Worm (Caenorhabditis elegans) whole organism, early embryonic: ENCODE results near the gene ZK1240.1.

Source experiments
- B0310.2 ChIP-seq: sonication (generic microtip); optimal IDR thresholded peaks from 2 replicates; lab custom pipeline; 2016; ENCODE audit warnings: mild to moderate bottlenecking, missing genetic modification characterization, missing compliant biosample characterization
- F13C5.2 ChIP-seq: sonication (generic microtip); optimal IDR thresholded peaks from 2 replicates; lab custom pipeline; 2017; ENCODE audit warnings: mild to moderate bottlenecking, missing genetic modification characterization, inconsistent platforms, missing compliant biosample characterization
- aly-1 ChIP-seq: sonication (generic microtip); optimal IDR thresholded peaks from 2 replicates; lab custom pipeline; 2016; ENCODE audit warnings: missing genetic modification characterization, missing compliant biosample characterization
- ama-1 ChIP-seq: fragments of 150-350 bp; optimal IDR thresholded peaks from 2 replicates; lab custom pipeline; 2014
- ceh-13 ChIP-seq: fragments of 200-800 bp; sonication (Bioruptor generic); optimal IDR thresholded peaks from 2 replicates; lab custom pipeline; 2018; ENCODE audit warnings: mild to moderate bottlenecking, missing genetic modification characterization, missing compliant biosample characterization
- ceh-36 ChIP-seq: sonication (generic microtip); optimal IDR thresholded peaks from 2 replicates; lab custom pipeline; 2016; ENCODE audit warnings: missing genetic modification characterization, inconsistent platforms, missing compliant biosample characterization
- ets-7 ChIP-seq: sonication (generic microtip); optimal IDR thresholded peaks from 2 replicates; lab custom pipeline; 2016; ENCODE audit warnings: missing genotype, missing genetic modification characterization, missing compliant biosample characterization
- flt-1 ChIP-seq: fragments of 200-800 bp; sonication (Bioruptor generic); IDR thresholded peaks from 2 replicates; pipeline ENCODE4 v1.3.6; 2022; ENCODE audit warnings: missing genetic modification characterization, missing compliant biosample characterization
- hmbx-1 ChIP-seq: sonication (generic microtip); optimal IDR thresholded peaks from 2 replicates; lab custom pipeline; 2016; ENCODE audit warnings: mild to moderate bottlenecking, missing genetic modification characterization, missing compliant biosample characterization
- hmg-4 ChIP-seq: fragments of 200-800 bp; sonication (Bioruptor generic); optimal IDR thresholded peaks from 2 replicates; lab custom pipeline; 2018; ENCODE audit warnings: mild to moderate bottlenecking, missing genetic modification characterization, missing compliant biosample characterization
- hnd-1 ChIP-seq: sonication (generic microtip); optimal IDR thresholded peaks from 2 replicates; lab custom pipeline; 2016; ENCODE audit warnings: missing genetic modification characterization, missing compliant biosample characterization
- pes-1 ChIP-seq: fragments of 200-800 bp; sonication (Bioruptor generic); IDR thresholded peaks from 2 replicates; pipeline ENCODE4 v1.3.6; 2022; ENCODE audit warnings: missing genetic modification reagents, missing genetic modification characterization, missing compliant biosample characterization
- scrt-1 ChIP-seq: fragments of 200-800 bp; sonication (Bioruptor generic); IDR thresholded peaks from 2 replicates; pipeline ENCODE4 v1.3.6; 2022; ENCODE audit warnings: missing genetic modification characterization, missing compliant biosample characterization
- sea-1 ChIP-seq: fragments of 200-800 bp; sonication (Bioruptor generic); conservative IDR thresholded peaks from 2 replicates; pipeline ENCODE4 v1.3.6; 2022; ENCODE audit warnings: missing genetic modification characterization, missing compliant biosample characterization
- tbx-11 ChIP-seq: fragments of 200-800 bp; sonication (Bioruptor generic); IDR thresholded peaks from 2 replicates; pipeline ENCODE4 v1.3.6; 2022; ENCODE audit warnings: missing genetic modification characterization, missing compliant biosample characterization
- tbx-37 ChIP-seq: fragments of 200-800 bp; sonication (Bioruptor generic); conservative IDR thresholded peaks from 2 replicates; pipeline ENCODE4 v1.3.6; 2022; ENCODE audit warnings: missing genetic modification reagents, missing genetic modification characterization, missing compliant biosample characterization
- tra-4 ChIP-seq: sonication (generic microtip); optimal IDR thresholded peaks from 2 replicates; lab custom pipeline; 2017; ENCODE audit warnings: missing genetic modification characterization, missing compliant biosample characterization

ZK1240.1 gene

DNA sequence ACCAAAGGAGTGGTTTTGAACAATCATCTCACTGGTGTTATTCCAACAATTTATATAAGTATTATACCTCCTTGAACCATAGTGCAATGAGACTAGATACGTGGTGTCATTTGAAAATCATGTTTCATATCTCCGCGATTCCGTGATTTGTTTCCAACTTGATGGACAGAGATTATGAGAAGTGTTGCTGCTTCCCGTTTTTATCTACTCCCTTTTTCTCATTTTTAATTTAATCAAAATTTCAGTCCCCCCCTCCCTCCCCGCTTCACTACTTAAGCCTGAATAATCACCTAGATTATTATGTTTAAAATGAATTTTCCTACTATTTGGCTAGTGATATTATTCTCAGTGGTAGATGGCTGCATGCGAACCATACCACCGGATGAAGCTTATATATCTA lies 42.9 kb downstream of the ZK1240.1 start, which contains the start of gene F16G10.3:
F16G10.3 (plus strand) TSS at position 301 of the 400 bp plus-strand sequence.
- no peak for TF ChIP-seq ets-7 (tag; lab: Kevin White, UChicago)
- TF ChIP-seq ama-1 (lab: Kevin White, UChicago) = no peak
- no peak for TF ChIP-seq ceh-13 (GFP tag; lab: Kevin White, UChicago)
- no peak for TF ChIP-seq pes-1 (GFP tag; lab: Robert Waterston, UW)
- TF ChIP-seq tra-4 (tag; lab: Kevin White, UChicago) = no peak

DNA sequence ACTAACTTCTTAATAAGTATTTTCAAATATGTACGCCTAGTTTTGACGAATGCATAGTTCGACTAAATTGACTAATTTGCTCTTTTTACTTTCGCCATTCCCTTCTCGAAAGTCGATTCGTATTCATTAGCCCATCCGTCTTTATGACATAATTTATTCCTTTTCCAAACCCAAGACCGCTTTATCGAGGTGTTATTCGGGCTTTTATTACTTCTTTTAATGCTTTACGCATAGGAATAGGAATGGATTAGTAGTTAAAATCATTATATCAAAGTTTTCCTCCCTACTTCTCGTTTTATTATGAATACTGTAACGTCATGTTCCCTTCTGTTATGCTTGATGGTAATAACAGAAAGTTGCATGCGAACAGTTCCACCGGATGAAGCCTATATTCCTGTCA lies 45.8 kb downstream of the ZK1240.1 start, which contains the start of gene F16G10.2:
F16G10.2 (plus strand) TSS at position 301 of the 400 bp plus-strand sequence.
- no peak for TF ChIP-seq B0310.2 (tag; lab: Kevin White, UChicago)
- TF ChIP-seq hmbx-1 (tag; lab: Kevin White, UChicago) = no peak
- no peak for TF ChIP-seq ets-7 (tag; lab: Kevin White, UChicago)
- TF ChIP-seq ceh-13 (GFP tag; lab: Kevin White, UChicago) = no peak
- TF ChIP-seq ceh-36 = no peak
- no peak for TF ChIP-seq aly-1 (tag; lab: Kevin White, UChicago)
- no peak for TF ChIP-seq ama-1 (lab: Kevin White, UChicago)
- TF ChIP-seq pes-1 (GFP tag; lab: Robert Waterston, UW) = no peak
- TF ChIP-seq F13C5.2 (tag; lab: Kevin White, UChicago) = no peak
- no peak for TF ChIP-seq tbx-37
- TF ChIP-seq sea-1 (GFP tag; lab: Robert Waterston, UW) = no peak
- no peak for TF ChIP-seq tra-4 (tag; lab: Kevin White, UChicago)
- no peak for TF ChIP-seq scrt-1
- no peak for TF ChIP-seq hmg-4 (GFP tag; lab: Kevin White, UChicago)
- no peak for TF ChIP-seq tbx-11 (GFP tag; lab: Robert Waterston, UW)
- no peak for TF ChIP-seq flt-1 (GFP tag; lab: Robert Waterston, UW)
- no peak for TF ChIP-seq hnd-1

DNA sequence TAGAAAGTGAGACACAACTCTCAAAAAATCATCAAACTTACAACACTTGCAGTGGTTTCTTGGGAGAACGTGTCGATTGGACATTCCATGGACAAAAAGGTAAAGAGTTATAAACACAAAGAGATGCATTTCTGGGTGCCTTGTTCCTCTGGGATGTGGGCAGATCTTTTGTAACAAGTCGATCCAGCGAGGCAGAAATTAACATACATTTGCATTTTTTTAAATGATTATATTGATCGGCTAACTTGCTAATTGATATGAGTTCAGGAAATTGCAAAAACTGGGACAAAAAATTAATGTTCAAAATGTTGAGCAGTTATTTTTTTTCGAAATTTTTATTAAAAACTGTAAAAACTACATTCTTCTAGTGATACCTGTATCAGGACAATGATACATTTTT lies 48.6 kb downstream of the ZK1240.1 start, which contains the start of gene F16G10.6:
F16G10.6 (minus strand) TSS at position 101 of the 400 bp plus-strand sequence.
- TF ChIP-seq tbx-11 (GFP tag; lab: Robert Waterston, UW) (no peak), pes-1 (GFP tag; lab: Robert Waterston, UW) (no peak), tra-4 (tag; lab: Kevin White, UChicago) (no peak), ama-1 (lab: Kevin White, UChicago) (no peak), hmg-4 (GFP tag; lab: Kevin White, UChicago) (no peak), scrt-1 (no peak), B0310.2 (tag; lab: Kevin White, UChicago) (no peak), hnd-1 (no peak), flt-1 (GFP tag; lab: Robert Waterston, UW) (no peak), hmbx-1 (tag; lab: Kevin White, UChicago) (no peak), ets-7 (tag; lab: Kevin White, UChicago) (no peak), sea-1 (GFP tag; lab: Robert Waterston, UW) (no peak), aly-1 (tag; lab: Kevin White, UChicago) (no peak)

DNA sequence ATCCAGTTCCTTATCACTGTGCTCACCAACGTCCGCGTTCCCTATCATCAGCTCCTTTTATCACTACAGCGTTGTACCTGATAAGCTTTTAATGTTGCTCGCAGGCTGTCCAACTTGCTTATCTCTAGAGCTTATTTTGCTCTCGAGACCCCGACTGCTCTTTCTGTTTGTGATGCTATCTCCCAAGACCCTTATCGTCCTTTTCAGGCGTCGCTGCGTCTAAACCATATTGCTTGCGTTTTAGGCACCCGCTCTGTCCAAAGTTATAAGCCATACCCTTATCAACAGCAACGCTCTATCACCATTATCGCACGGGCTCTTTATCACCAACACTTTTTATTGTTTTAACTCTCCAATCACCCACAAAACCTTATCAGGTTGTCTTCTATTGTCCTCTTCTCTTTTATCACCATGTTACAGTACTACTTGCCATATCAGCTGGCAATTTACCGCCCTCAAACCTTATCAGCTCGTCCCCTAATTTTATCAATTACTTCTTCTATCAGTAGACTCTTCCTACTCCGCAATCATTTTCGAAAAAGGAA lies 49.3 kb downstream of the ZK1240.1 start:
- no peak for TF ChIP-seq ceh-36
- TF ChIP-seq B0310.2 (tag; lab: Kevin White, UChicago) = peak; percentile 43
- TF ChIP-seq flt-1 (GFP tag; lab: Robert Waterston, UW) = no peak
- TF ChIP-seq ama-1 (lab: Kevin White, UChicago) = no peak

DNA sequence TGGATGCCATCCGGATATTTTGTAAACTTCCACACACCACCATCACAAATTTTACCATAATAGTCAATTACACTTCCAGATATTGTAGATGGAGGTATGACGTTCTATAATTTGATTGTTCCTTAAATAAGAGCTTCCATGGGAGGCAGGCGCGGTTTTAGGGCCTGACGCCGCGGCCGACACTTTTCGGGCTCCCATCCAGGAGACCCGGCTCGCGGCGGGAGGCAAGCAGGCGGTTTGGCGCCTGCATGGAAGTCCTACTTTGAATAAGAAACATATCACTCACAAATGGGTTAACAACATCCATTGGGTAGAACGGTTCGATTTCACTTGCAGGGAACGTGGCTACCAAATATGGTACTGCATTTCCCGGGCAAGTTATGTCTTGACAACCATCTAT lies 50.5 kb downstream of the ZK1240.1 start:
- no peak for TF ChIP-seq aly-1 (tag; lab: Kevin White, UChicago)
- TF ChIP-seq B0310.2 (tag; lab: Kevin White, UChicago) = no peak
- no peak for TF ChIP-seq ceh-36
- no peak for TF ChIP-seq ama-1 (lab: Kevin White, UChicago)
- no peak for TF ChIP-seq sea-1 (GFP tag; lab: Robert Waterston, UW)
- TF ChIP-seq ets-7 (tag; lab: Kevin White, UChicago) = no peak
- TF ChIP-seq pes-1 (GFP tag; lab: Robert Waterston, UW) = no peak
- no peak for TF ChIP-seq ceh-13 (GFP tag; lab: Kevin White, UChicago)
- no peak for TF ChIP-seq hmbx-1 (tag; lab: Kevin White, UChicago)

DNA sequence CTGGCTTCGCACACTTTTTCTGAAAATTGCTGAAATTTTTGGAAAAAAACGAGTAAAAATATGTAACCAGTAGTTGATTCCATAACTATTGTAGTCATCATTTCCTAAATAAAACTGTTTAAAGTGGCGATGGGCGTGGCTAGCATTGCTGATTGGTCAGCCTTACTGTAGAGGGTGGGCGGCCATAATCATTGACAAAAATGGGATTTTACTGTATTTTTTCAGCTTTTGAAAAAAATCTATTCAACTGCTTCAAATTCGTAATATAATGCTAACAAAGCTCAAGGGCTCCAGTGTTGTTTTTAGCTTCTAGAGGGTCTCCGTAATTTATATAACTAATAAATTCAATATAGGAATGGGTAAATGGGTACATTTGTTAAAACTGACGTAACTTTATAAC lies 51.0 kb downstream of the ZK1240.1 start, which contains the start of gene F16G10.7:
F16G10.7 (minus strand) TSS at position 101 of the 400 bp plus-strand sequence.
- no peak for TF ChIP-seq flt-1 (GFP tag; lab: Robert Waterston, UW)
- no peak for TF ChIP-seq ets-7 (tag; lab: Kevin White, UChicago)
- no peak for TF ChIP-seq pes-1 (GFP tag; lab: Robert Waterston, UW)
- TF ChIP-seq F13C5.2 (tag; lab: Kevin White, UChicago) = no peak
- no peak for TF ChIP-seq aly-1 (tag; lab: Kevin White, UChicago)
- TF ChIP-seq ceh-36 = no peak
- TF ChIP-seq ceh-13 (GFP tag; lab: Kevin White, UChicago) = no peak
- TF ChIP-seq sea-1 (GFP tag; lab: Robert Waterston, UW) = no peak
- no peak for TF ChIP-seq tra-4 (tag; lab: Kevin White, UChicago)
- TF ChIP-seq B0310.2 (tag; lab: Kevin White, UChicago) = no peak
- no peak for TF ChIP-seq ama-1 (lab: Kevin White, UChicago)
- TF ChIP-seq scrt-1 = no peak
- no peak for TF ChIP-seq tbx-37
- TF ChIP-seq hnd-1 = no peak
- no peak for TF ChIP-seq hmg-4 (GFP tag; lab: Kevin White, UChicago)
- no peak for TF ChIP-seq hmbx-1 (tag; lab: Kevin White, UChicago)
- TF ChIP-seq tbx-11 (GFP tag; lab: Robert Waterston, UW) = no peak
